Worm (Caenorhabditis elegans): ENCODE results near the gene Y57G11C.22.

- TF ChIP-seq hnd-1 (tag; optimal IDR thresholded peaks at IDR 0.05) (no peak), sea-1 (GFP tag; conservative IDR thresholded peaks at IDR 0.05) (no peak), ama-1 (optimal IDR thresholded peaks at IDR 0.05) (no peak), flt-1 (GFP tag; IDR thresholded peaks at IDR 0.05) (no peak), scrt-1 (GFP tag; IDR thresholded peaks at IDR 0.05) (no peak), ceh-36 (tag; optimal IDR thresholded peaks at IDR 0.05) (no peak), B0310.2 (tag; optimal IDR thresholded peaks at IDR 0.05) (no peak), hmg-4 (GFP tag; optimal IDR thresholded peaks at IDR 0.05) (no peak), hmbx-1 (tag; optimal IDR thresholded peaks at IDR 0.05) (no peak), tbx-11 (GFP tag; IDR thresholded peaks at IDR 0.05) (no peak)
Measured at ce11 chrIV:14891996-14892395, 55.0 kb downstream of the Y57G11C.22 start.
